Worm (Caenorhabditis elegans) whole organism, young adult: ENCODE measurements around the gene C50B8.5.

ENCODE experiments used
- B0261.1 ChIP-seq: sonication (generic microtip); optimal IDR thresholded peaks from 2 replicates; lab custom pipeline; 2016; ENCODE audit warnings: mild to moderate bottlenecking, missing genetic modification characterization, moderate library complexity, missing compliant biosample characterization
- B0336.3 ChIP-seq: fragments of 200-800 bp; sonication (Bioruptor generic); IDR thresholded peaks from 2 replicates; pipeline ENCODE4 v1.3.6; 2022; ENCODE audit warnings: missing genetic modification characterization, missing compliant biosample characterization
- C17E4.6 ChIP-seq: fragments of 200-800 bp; sonication (Bioruptor generic); IDR thresholded peaks from 2 replicates; pipeline ENCODE4 v1.3.6; 2022; ENCODE audit warnings: missing genetic modification reagents, missing genetic modification characterization, missing compliant biosample characterization
- D2030.7 ChIP-seq: fragments of 200-800 bp; sonication (Bioruptor generic); IDR thresholded peaks from 2 replicates; pipeline ENCODE4 v1.3.6; 2022; ENCODE audit warnings: missing genetic modification reagents, missing genetic modification characterization, missing compliant biosample characterization
- F22D6.2 ChIP-seq: sonication (generic microtip); optimal IDR thresholded peaks from 2 replicates; lab custom pipeline; 2016; ENCODE audit warnings: mild to moderate bottlenecking, missing genetic modification characterization, missing compliant biosample characterization
- F52B5.7 ChIP-seq: sonication (generic microtip); optimal IDR thresholded peaks from 2 replicates; lab custom pipeline; 2016; ENCODE audit warnings: mild to moderate bottlenecking, missing genetic modification characterization, missing compliant biosample characterization
- F57C9.4 ChIP-seq: sonication (generic microtip); optimal IDR thresholded peaks from 2 replicates; lab custom pipeline; 2017; ENCODE audit warnings: mild to moderate bottlenecking, missing genetic modification characterization, missing compliant biosample characterization
- Y53G8AR.9 ChIP-seq: fragments of 200-800 bp; sonication (Bioruptor generic); conservative IDR thresholded peaks from 2 replicates; pipeline ENCODE4 v1.3.6; 2022; ENCODE audit warnings: missing genetic modification reagents, missing genetic modification characterization, missing compliant biosample characterization
- attf-3 ChIP-seq: fragments of 200-800 bp; sonication (Bioruptor generic); conservative IDR thresholded peaks from 2 replicates; pipeline ENCODE4 v1.3.6; 2022; ENCODE audit warnings: missing genetic modification reagents, missing genetic modification characterization, missing compliant biosample characterization
- attf-6 ChIP-seq: fragments of 200-800 bp; sonication (Bioruptor generic); IDR thresholded peaks from 2 replicates; pipeline ENCODE4 v1.3.6; 2022; ENCODE audit warnings: missing genetic modification reagents, missing genetic modification characterization, missing compliant biosample characterization
- cebp-2 ChIP-seq: fragments of 200-800 bp; sonication (Bioruptor generic); IDR thresholded peaks from 2 replicates; pipeline ENCODE4 v1.3.6; 2022; ENCODE audit warnings: missing genetic modification characterization, missing compliant biosample characterization
- ceh-100 ChIP-seq: fragments of 200-800 bp; sonication (Bioruptor generic); IDR thresholded peaks from 2 replicates; pipeline ENCODE4 v1.3.6; 2022; ENCODE audit warnings: missing genetic modification reagents, missing genetic modification characterization, missing compliant biosample characterization
- ceh-58 ChIP-seq: fragments of 200-800 bp; sonication (Bioruptor generic); IDR thresholded peaks from 2 replicates; pipeline ENCODE4 v1.3.6; 2022; ENCODE audit warnings: missing genetic modification characterization, missing compliant biosample characterization
- ceh-91 ChIP-seq: fragments of 200-800 bp; sonication (Bioruptor generic); IDR thresholded peaks from 2 replicates; pipeline ENCODE4 v1.3.6; 2022; ENCODE audit warnings: missing genetic modification reagents, missing genetic modification characterization, missing compliant biosample characterization
- chd-7 ChIP-seq: sonication (generic microtip); optimal IDR thresholded peaks from 2 replicates; lab custom pipeline; 2016; ENCODE audit warnings: mild to moderate bottlenecking, missing genetic modification characterization, moderate library complexity, missing compliant biosample characterization
- die-1 ChIP-seq: sonication (generic microtip); optimal IDR thresholded peaks from 2 replicates; lab custom pipeline; 2016; ENCODE audit warnings: missing genotype, mild to moderate bottlenecking, missing genetic modification characterization, missing compliant biosample characterization
- dpff-1 ChIP-seq: sonication (generic microtip); optimal IDR thresholded peaks from 2 replicates; lab custom pipeline; 2017; ENCODE audit warnings: mild to moderate bottlenecking, missing genetic modification characterization, missing compliant biosample characterization
- egrh-3 ChIP-seq: fragments of 200-800 bp; sonication (Bioruptor generic); IDR thresholded peaks from 2 replicates; pipeline ENCODE4 v1.3.6; 2022; ENCODE audit warnings: missing genetic modification reagents, missing genetic modification characterization, missing compliant biosample characterization
- fkh-3 ChIP-seq: sonication (generic microtip); optimal IDR thresholded peaks from 2 replicates; lab custom pipeline; 2016; ENCODE audit warnings: mild to moderate bottlenecking, missing genetic modification characterization, missing compliant biosample characterization
- him-1 ChIP-seq: sonication (generic microtip); optimal IDR thresholded peaks from 2 replicates; lab custom pipeline; 2016; ENCODE audit warnings: missing genotype, missing genetic modification reagents, missing genetic modification characterization, missing compliant biosample characterization
- hrde-1 ChIP-seq: sonication (generic microtip); optimal IDR thresholded peaks from 2 replicates; lab custom pipeline; 2016; ENCODE audit warnings: missing genetic modification characterization, mild to moderate bottlenecking, missing compliant biosample characterization, moderate library complexity, missing genotype, missing genetic modification reagents, borderline replicate concordance
- hsf-1 ChIP-seq: fragments of 200-800 bp; sonication (Bioruptor generic); IDR thresholded peaks from 2 replicates; pipeline ENCODE4 v1.3.6; 2022; ENCODE audit warnings: missing genetic modification reagents, missing genetic modification characterization, missing compliant biosample characterization
- lag-1 ChIP-seq: fragments of 200-800 bp; sonication (Bioruptor generic); IDR thresholded peaks from 2 replicates; pipeline ENCODE4 v1.3.6; 2022; ENCODE audit warnings: missing genetic modification reagents, missing genetic modification characterization, missing compliant biosample characterization
- let-526 ChIP-seq: fragments of 200-800 bp; sonication (Bioruptor generic); IDR thresholded peaks from 2 replicates; pipeline ENCODE4 v1.3.6; 2022; ENCODE audit warnings: missing genetic modification reagents, missing genetic modification characterization, missing compliant biosample characterization
- let-607 ChIP-seq, 2 experiments: fragments of 200-800 bp in 1 of 2; sonication (Bioruptor generic) in 1 of 2; sonication (generic microtip) in 1 of 2; optimal IDR thresholded peaks; 2 replicates each; lab custom pipeline; 2016 to 2018; ENCODE audit warnings: mild to moderate bottlenecking in 2 of 2, missing compliant biosample characterization in 2 of 2, missing genetic modification characterization in 2 of 2, moderate library complexity in 2 of 2, missing genotype in 1 of 2
- lin-54 ChIP-seq: fragments of 200-800 bp; sonication (Bioruptor generic); optimal IDR thresholded peaks from 2 replicates; lab custom pipeline; 2018; ENCODE audit warnings: mild to moderate bottlenecking, missing genetic modification characterization, missing compliant biosample characterization
- lsl-1 ChIP-seq: fragments of 200-800 bp; sonication (Bioruptor generic); optimal IDR thresholded peaks from 2 replicates; lab custom pipeline; 2018; ENCODE audit warnings: mild to moderate bottlenecking, missing genetic modification characterization, moderate library complexity, missing compliant biosample characterization
- madf-3 ChIP-seq: fragments of 200-800 bp; sonication (Bioruptor generic); IDR thresholded peaks from 2 replicates; pipeline ENCODE4 v1.3.6; 2022; ENCODE audit warnings: missing genetic modification reagents, missing genetic modification characterization, missing compliant biosample characterization
- madf-6 ChIP-seq: fragments of 200-800 bp; sonication (Bioruptor generic); IDR thresholded peaks from 2 replicates; pipeline ENCODE4 v1.3.6; 2022; ENCODE audit warnings: missing genetic modification reagents, missing genetic modification characterization, missing compliant biosample characterization
- mxl-1 ChIP-seq: sonication (generic microtip); optimal IDR thresholded peaks from 2 replicates; lab custom pipeline; 2016; ENCODE audit warnings: missing genetic modification characterization, missing compliant biosample characterization
- nhr-120 ChIP-seq: fragments of 200-800 bp; sonication (Bioruptor generic); IDR thresholded peaks from 2 replicates; pipeline ENCODE4 v1.3.6; 2022; ENCODE audit warnings: missing genetic modification characterization, missing compliant biosample characterization
- nhr-90 ChIP-seq: sonication (generic microtip); optimal IDR thresholded peaks from 2 replicates; lab custom pipeline; 2016; ENCODE audit warnings: missing genotype, mild to moderate bottlenecking, missing genetic modification characterization, missing compliant biosample characterization
- snpc-3.4 ChIP-seq: sonication (generic microtip); optimal IDR thresholded peaks from 2 replicates; lab custom pipeline; 2017; ENCODE audit warnings: missing genetic modification characterization, mild to moderate bottlenecking, missing compliant biosample characterization, antibody characterized with exemption, moderate library complexity, missing genotype, missing genetic modification reagents
- sptf-2 ChIP-seq: fragments of 200-800 bp; sonication (Bioruptor generic); optimal IDR thresholded peaks from 2 replicates; lab custom pipeline; 2018; ENCODE audit warnings: mild to moderate bottlenecking, missing genetic modification characterization, missing compliant biosample characterization
- tbp1 ChIP-seq: fragments of 200-800 bp; sonication (Bioruptor generic); optimal IDR thresholded peaks from 2 replicates; lab custom pipeline; 2018; ENCODE audit warnings: mild to moderate bottlenecking, missing genetic modification characterization, missing compliant biosample characterization
- tlf-1 ChIP-seq: fragments of 200-800 bp; sonication (Bioruptor generic); optimal IDR thresholded peaks from 2 replicates; lab custom pipeline; 2018; ENCODE audit warnings: mild to moderate bottlenecking, missing genetic modification characterization, missing compliant biosample characterization
- zfh-2 ChIP-seq: fragments of 200-800 bp; sonication (Bioruptor generic); conservative IDR thresholded peaks from 2 replicates; pipeline ENCODE4 v1.3.6; 2022; ENCODE audit warnings: missing genetic modification reagents, missing genetic modification characterization, missing compliant biosample characterization
- ztf-18 ChIP-seq: sonication (generic microtip); optimal IDR thresholded peaks from 2 replicates; lab custom pipeline; 2016; ENCODE audit warnings: missing genotype, mild to moderate bottlenecking, missing genetic modification characterization, missing compliant biosample characterization
- ztf-25 ChIP-seq: fragments of 200-800 bp; sonication (Bioruptor generic); IDR thresholded peaks from 2 replicates; pipeline ENCODE4 v1.3.6; 2022; ENCODE audit warnings: missing genetic modification reagents, missing genetic modification characterization, missing compliant biosample characterization
- ztf-3 ChIP-seq: fragments of 200-800 bp; sonication (Bioruptor generic); optimal IDR thresholded peaks from 2 replicates; lab custom pipeline; 2018; ENCODE audit warnings: mild to moderate bottlenecking, missing genetic modification characterization, missing compliant biosample characterization

The C50B8.5 gene

ce11 chrV:13613870-13614269, 33.1 kb downstream of the C50B8.5 start, which contains the start of gene F53F4.7:
TSS of gene F53F4.7 (minus strand) at chrV:13613970.
- TF ChIP-seq F22D6.2 (tag; lab: Kevin White, UChicago): no peak
- no peak for TF ChIP-seq F57C9.4
- TF ChIP-seq Y53G8AR.9 (GFP tag; lab: Robert Waterston, UW): no peak
- TF ChIP-seq, all 124 proteins: peak for 0

ce11 chrV:13619752-13620151, 39.0 kb downstream of the C50B8.5 start, which contains the start of gene srd-11:
TSS of gene srd-11 (minus strand) at chrV:13619852.
- no peak for TF ChIP-seq egrh-3
- no peak for TF ChIP-seq hrde-1 (tag; lab: Kevin White, UChicago)
- TF ChIP-seq zfh-2: no peak
- no peak for TF ChIP-seq B0336.3
- no peak for TF ChIP-seq cebp-2 (GFP tag; lab: Robert Waterston, UW)

- TF ChIP-seq let-607 (tag; optimal IDR thresholded peaks at IDR 0.05; lab: Kevin White, UChicago) (no peak), snpc-3.4 (tag; lab: Kevin White, UChicago) (no peak), ceh-58 (GFP tag; lab: Robert Waterston, UW) (no peak), hsf-1 (GFP tag; lab: Robert Waterston, UW) (no peak), lag-1 (GFP tag; lab: Robert Waterston, UW) (no peak), F52B5.7 (no peak), ztf-25 (GFP tag; lab: Robert Waterston, UW) (no peak), madf-6 (GFP tag; lab: Robert Waterston, UW) (no peak)
Measured at ce11 chrV:13620676-13621075, 39.9 kb downstream of the C50B8.5 start, which contains the start of gene F53F4.15. TSS of gene F53F4.15 (plus strand) at chrV:13620976.

ce11 chrV:13621720-13622119, 41.0 kb downstream of the C50B8.5 start, which contains the start of gene F53F4.16:
TSS of gene F53F4.16 (minus strand) at chrV:13621820.
- no peak for TF ChIP-seq die-1 (tag; lab: Kevin White, UChicago)
- no peak for TF ChIP-seq attf-3 (GFP tag; lab: Robert Waterston, UW)
- no peak for TF ChIP-seq C17E4.6
- TF ChIP-seq sptf-2: no peak
- no peak for TF ChIP-seq cebp-2 (GFP tag; lab: Robert Waterston, UW)
- no peak for TF ChIP-seq lag-1 (GFP tag; lab: Robert Waterston, UW)
- no peak for TF ChIP-seq B0261.1
- no peak for TF ChIP-seq B0336.3
- TF ChIP-seq mxl-1 (tag; lab: Kevin White, UChicago): no peak
- no peak for TF ChIP-seq nhr-90 (tag; lab: Kevin White, UChicago)
- TF ChIP-seq lin-54 (GFP tag; lab: Kevin White, UChicago): no peak
- TF ChIP-seq tbp1 (GFP tag; lab: Kevin White, UChicago): no peak
- no peak for TF ChIP-seq let-526 (GFP tag; lab: Robert Waterston, UW)
- no peak for TF ChIP-seq fkh-3

- no peak for TF ChIP-seq D2030.7
- TF ChIP-seq ztf-18 (tag; lab: Kevin White, UChicago): no peak
- no peak for TF ChIP-seq ceh-91 (GFP tag; lab: Robert Waterston, UW)
- TF ChIP-seq him-1 (tag; lab: Kevin White, UChicago): no peak
- peak; percentile 50 for TF ChIP-seq madf-6 (GFP tag; lab: Robert Waterston, UW)
- TF ChIP-seq lsl-1 (GFP tag; lab: Kevin White, UChicago): peak; percentile 8
- TF ChIP-seq ztf-3: no peak
- TF ChIP-seq B0336.3: no peak; the same call in 1 of the 2 replicates
- TF ChIP-seq tlf-1 (GFP tag; lab: Kevin White, UChicago): peak; percentile 18
- no peak for TF ChIP-seq F57C9.4
- 0 out of 2 replicates have a peak, but pooled peaks have one; percentile 73 for TF ChIP-seq madf-3 (GFP tag; lab: Robert Waterston, UW)
- TF ChIP-seq nhr-120 (GFP tag; lab: Robert Waterston, UW): no peak
- 0 out of 2 replicates have a peak, but pooled peaks have one; percentile 34 for TF ChIP-seq attf-6 (GFP tag; lab: Robert Waterston, UW)
- 0 out of 2 replicates have a peak, but pooled peaks have one; percentile 24 for TF ChIP-seq ceh-100 (GFP tag; lab: Robert Waterston, UW)
- peak; percentile 2 for TF ChIP-seq chd-7 (tag; lab: Kevin White, UChicago)
- no peak for TF ChIP-seq dpff-1 (tag; lab: Kevin White, UChicago)
- TF ChIP-seq hsf-1 (GFP tag; lab: Robert Waterston, UW): peak; percentile 49; the same call in 1 of the 2 replicates
- TF ChIP-seq, all 124 proteins: peak for 8
Measured at ce11 chrV:13624424-13624823, 43.7 kb downstream of the C50B8.5 start, which contains the start of gene F53F4.11. TSS of gene F53F4.11 (minus strand) at chrV:13624524.
